Worm (Caenorhabditis elegans): ENCODE data around the gene npp-25.

- TF ChIP-seq M03D4.4 (tag; optimal IDR thresholded peaks at IDR 0.05), result no peak
- TF ChIP-seq pha-4 (tag; optimal IDR thresholded peaks at IDR 0.05), result no peak
These were observed 41.1 kb upstream of the npp-25 start, which contains the start of gene ttm-1 for ce11 chrIII:12966895-12967294.
